Fruit fly (Drosophila melanogaster) whole organism, larva: ENCODE results near the gene gNacalpha.

Experiments used
- noc ChIP-seq: fragments of 200-800 bp; sonication (Bioruptor generic); optimal IDR thresholded peaks from 3 replicates; lab custom pipeline; 2019; ENCODE audit warnings: missing biosample characterization, mild to moderate bottlenecking, missing genetic modification characterization, moderate library complexity

gNacalpha gene

DNA sequence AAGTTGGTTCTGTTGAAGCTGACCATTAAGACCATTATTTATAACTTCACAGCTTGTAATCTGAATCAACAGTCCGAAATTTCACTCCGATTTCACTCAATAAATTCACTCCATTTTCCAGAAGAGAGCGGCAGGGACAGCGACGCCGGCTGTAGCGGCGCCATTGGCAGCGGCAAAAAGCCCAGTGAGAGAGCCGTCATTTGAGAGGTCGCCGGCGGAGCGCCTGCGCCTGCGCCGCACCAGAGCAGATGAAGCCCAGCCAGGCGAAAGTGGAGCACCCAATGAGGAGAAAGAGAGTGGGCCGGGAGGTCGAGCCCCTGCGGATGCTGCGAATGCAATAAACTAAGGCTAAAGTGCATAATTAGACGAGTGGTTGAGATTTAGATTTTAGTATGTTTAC lies 45.6 kb downstream of the gNacalpha start:
- TF ChIP-seq noc (tag; lab: Kevin White, UChicago) = no peak

dm6 chr2L:1086312-1086906 lies 49.4 kb downstream of the gNacalpha start:
- TF ChIP-seq noc (tag; lab: Kevin White, UChicago) = no peak
